Fruit fly (Drosophila melanogaster): ENCODE results near the gene ALiX.

The ALiX gene

dm6 chr3R:27679019-27679418 is 20.9 kb downstream of the ALiX start, which contains the start of gene CG12883:
Gene CG12883, plus strand, starts transcription at chr3R:27679291.
- TF ChIP-seq vri (GFP tag; optimal IDR thresholded peaks at IDR 0.05) = no peak
- no peak for TF ChIP-seq topi (GFP tag; optimal IDR thresholded peaks at IDR 0.05)
- TF ChIP-seq CG1621 (tag; optimal IDR thresholded peaks at IDR 0.05) = no peak
- no peak for TF ChIP-seq CG6276 (GFP tag; optimal IDR thresholded peaks at IDR 0.05)
- no peak for TF ChIP-seq Blimp-1 (GFP tag; optimal IDR thresholded peaks at IDR 0.05)
- TF ChIP-seq pdm3 (GFP tag; optimal IDR thresholded peaks at IDR 0.05) = no peak
- TF ChIP-seq dac (GFP tag; optimal IDR thresholded peaks at IDR 0.05) = no peak
- no peak for TF ChIP-seq CG3919 (GFP tag; optimal IDR thresholded peaks at IDR 0.05)
- no peak for TF ChIP-seq Hr39 (GFP tag; optimal IDR thresholded peaks at IDR 0.05)
- no peak for TF ChIP-seq Lpt (GFP tag; optimal IDR thresholded peaks at IDR 0.05)
- no peak for TF ChIP-seq CG7368 (GFP tag; optimal IDR thresholded peaks at IDR 0.05)
- TF ChIP-seq CG11762 (GFP tag; optimal IDR thresholded peaks at IDR 0.05; ENCODE audit: insufficient read depth) = no peak
- peak; percentile 19 for TF ChIP-seq Sox14 (GFP tag; optimal IDR thresholded peaks at IDR 0.05)
- TF ChIP-seq eg (GFP tag; IDR thresholded peaks at IDR 0.05) = no peak
- TF ChIP-seq svp (GFP tag) = peak; percentile 49
- no peak for TF ChIP-seq spab (GFP tag; optimal IDR thresholded peaks at IDR 0.05)
- TF ChIP-seq acj6 (GFP tag; optimal IDR thresholded peaks at IDR 0.05) = no peak
- no peak for TF ChIP-seq CG16779 (tag; optimal IDR thresholded peaks at IDR 0.05)
- TF ChIP-seq salr (GFP tag; optimal IDR thresholded peaks at IDR 0.05) = no peak
- TF ChIP-seq CG4318 (GFP tag; optimal IDR thresholded peaks at IDR 0.05) = no peak
- TF ChIP-seq Eip78C (GFP tag) = peak; percentile 35
- TF ChIP-seq dsx (GFP tag; optimal IDR thresholded peaks at IDR 0.05; ENCODE audit: poor library complexity, severe bottlenecking) = no peak
- TF ChIP-seq net (GFP tag; optimal IDR thresholded peaks at IDR 0.05) = no peak
- TF ChIP-seq lz (GFP tag; optimal IDR thresholded peaks at IDR 0.05) = no peak
- TF ChIP-seq CG6854 (GFP tag; optimal IDR thresholded peaks at IDR 0.05) = no peak

- TF ChIP-seq Hr4 (GFP tag; optimal IDR thresholded peaks at IDR 0.05) = peak; percentile 47
- TF ChIP-seq Eip93F (GFP tag; optimal IDR thresholded peaks at IDR 0.05) = peak; percentile 26
- peak; percentile 56 for TF ChIP-seq pdm3 (GFP tag; optimal IDR thresholded peaks at IDR 0.05)
- TF ChIP-seq CG8319 (GFP tag; optimal IDR thresholded peaks at IDR 0.05) = peak; percentile 68
- peak; percentile 69; the same call in 1 of the 2 replicates for TF ChIP-seq CG15336 (GFP tag; IDR thresholded peaks at IDR 0.05)
- TF ChIP-seq Eip78C (GFP tag) = no peak
- no peak for TF ChIP-seq CG8632 (GFP tag; optimal IDR thresholded peaks at IDR 0.05)
- peak; percentile 79 for TF ChIP-seq CG7368 (GFP tag; optimal IDR thresholded peaks at IDR 0.05)
- no peak for TF ChIP-seq CG11902 (GFP tag; optimal IDR thresholded peaks at IDR 0.05)
- no peak for TF ChIP-seq fd59A (GFP tag; optimal IDR thresholded peaks at IDR 0.05)
- peak; percentile 41 for TF ChIP-seq dac (GFP tag; optimal IDR thresholded peaks at IDR 0.05)
- TF ChIP-seq CG8119 (GFP tag; IDR thresholded peaks at IDR 0.05) = peak; percentile 76
- peak; percentile 55 for TF ChIP-seq Ets21C (GFP tag; optimal IDR thresholded peaks at IDR 0.05)
- TF ChIP-seq CG11762 (GFP tag; optimal IDR thresholded peaks at IDR 0.05; ENCODE audit: insufficient read depth) = peak; percentile 73
- TF ChIP-seq svp (GFP tag) = peak; percentile 98
- TF ChIP-seq Ets96B (tag; optimal IDR thresholded peaks at IDR 0.05) = peak; percentile 67
- peak; percentile 64 to 76 for TF ChIP-seq salr (GFP tag; optimal IDR thresholded peaks at IDR 0.05)
- TF ChIP-seq CG1621 (tag; optimal IDR thresholded peaks at IDR 0.05) = peak; percentile 80
- TF ChIP-seq Met (GFP tag; optimal IDR thresholded peaks at IDR 0.05) = peak; percentile 40
- peak; percentile 27 for TF ChIP-seq Hr39 (GFP tag; optimal IDR thresholded peaks at IDR 0.05)
- TF ChIP-seq CG32006 (GFP tag; optimal IDR thresholded peaks at IDR 0.05) = peak; percentile 56
- TF ChIP-seq spab (GFP tag; optimal IDR thresholded peaks at IDR 0.05) = peak; percentile 86
- TF ChIP-seq esn (GFP tag; optimal IDR thresholded peaks at IDR 0.05) = no peak
- peak; percentile 93 for TF ChIP-seq CG6808 (GFP tag; optimal IDR thresholded peaks at IDR 0.05)
- TF ChIP-seq Blimp-1 (GFP tag; optimal IDR thresholded peaks at IDR 0.05) = peak; percentile 69
- no peak for TF ChIP-seq Hr38 (GFP tag; optimal IDR thresholded peaks at IDR 0.05)
- TF ChIP-seq Gug (GFP tag; IDR thresholded peaks at IDR 0.05) = no peak
- peak; percentile 51 for TF ChIP-seq cyc (GFP tag; optimal IDR thresholded peaks at IDR 0.05)
- TF ChIP-seq dsx (GFP tag; optimal IDR thresholded peaks at IDR 0.05; ENCODE audit: poor library complexity, severe bottlenecking) = peak; percentile 59
- TF ChIP-seq CG3919 (GFP tag; optimal IDR thresholded peaks at IDR 0.05) = peak; percentile 87
- peak; percentile 98 for TF ChIP-seq CG6854 (GFP tag; optimal IDR thresholded peaks at IDR 0.05)
- TF ChIP-seq CG6163 (GFP tag; IDR thresholded peaks at IDR 0.05) = peak; percentile 56; the same call in 2 of the 3 replicates
- no peak for TF ChIP-seq fkh (GFP tag; optimal IDR thresholded peaks at IDR 0.05)
- TF ChIP-seq CG11294 (GFP tag; IDR thresholded peaks at IDR 0.05) = no peak
- no peak for TF ChIP-seq CG34406 (GFP tag; optimal IDR thresholded peaks at IDR 0.05)
- TF ChIP-seq Lpt (GFP tag; optimal IDR thresholded peaks at IDR 0.05) = peak; percentile 79
- peak; percentile 53 for TF ChIP-seq Eip75B (GFP tag; optimal IDR thresholded peaks at IDR 0.05)
- peak; percentile 38 for TF ChIP-seq lz (GFP tag; optimal IDR thresholded peaks at IDR 0.05)
Measured at dm6 chr3R:27677174-27677726, 22.7 kb downstream of the ALiX start, which contains the start of gene Hsdl2. Gene Hsdl2, plus strand, starts transcription at chr3R:27677522.

Data from whole organism, prepupa.